Worm (Caenorhabditis elegans) whole organism, L1 larva: ENCODE data around the gene Y39B6A.25.

Experiments
- C04F5.9 ChIP-seq: sonication (generic microtip); optimal IDR thresholded peaks from 2 replicates; lab custom pipeline; 2016; ENCODE audit warnings: missing genetic modification characterization, missing compliant biosample characterization
- C34B4.2 ChIP-seq: sonication (generic microtip); optimal IDR thresholded peaks from 2 replicates; lab custom pipeline; 2017; ENCODE audit warnings: mild to moderate bottlenecking, missing genetic modification characterization, missing compliant biosample characterization
- Y116A8C.19 ChIP-seq: sonication (generic microtip); optimal IDR thresholded peaks from 2 replicates; lab custom pipeline; 2016; ENCODE audit warnings: missing compliant biosample characterization, missing genetic modification characterization, borderline replicate concordance
- alr-1 ChIP-seq: fragments of 200-800 bp; sonication (Bioruptor generic); optimal IDR thresholded peaks from 2 replicates; lab custom pipeline; 2018; ENCODE audit warnings: borderline replicate concordance, mild to moderate bottlenecking, missing genetic modification characterization, missing compliant biosample characterization
- blmp-1 ChIP-seq: fragments of 150-350 bp; optimal IDR thresholded peaks from 2 replicates; lab custom pipeline; 2014; ENCODE audit warnings: missing biosample characterization, missing genetic modification characterization
- ceh-63 ChIP-seq: fragments of 200-800 bp; sonication (Bioruptor generic); optimal IDR thresholded peaks from 2 replicates; lab custom pipeline; 2018; ENCODE audit warnings: mild to moderate bottlenecking, missing genetic modification characterization, missing compliant biosample characterization
- ceh-8 ChIP-seq: fragments of 200-800 bp; sonication (Bioruptor generic); optimal IDR thresholded peaks from 2 replicates; lab custom pipeline; 2018; ENCODE audit warnings: mild to moderate bottlenecking, missing genetic modification characterization, moderate library complexity, missing compliant biosample characterization
- ceh-82 ChIP-seq, 3 experiments: fragments of 150-350 bp in 1 of 3; sonication (generic microtip) in 2 of 3; optimal IDR thresholded peaks; 2 replicates each; lab custom pipeline; 2014 to 2017; ENCODE audit warnings: missing biosample characterization in 3 of 3, missing genetic modification characterization in 3 of 3
- ceh-90 ChIP-seq: sonication (generic microtip); optimal IDR thresholded peaks from 2 replicates; lab custom pipeline; 2016; ENCODE audit warnings: missing genetic modification characterization, missing compliant biosample characterization
- ces-1 ChIP-seq: fragments of 150-350 bp; optimal IDR thresholded peaks from 2 replicates; lab custom pipeline; 2014; ENCODE audit warnings: missing biosample characterization, missing genetic modification reagents, missing genetic modification characterization
- dpl-1 ChIP-seq, 3 experiments: fragments of 150-350 bp in 2 of 3; sonication (generic microtip) in 1 of 3; optimal IDR thresholded peaks; 2 replicates each; lab custom pipeline; 2014 to 2017; ENCODE audit warnings: missing biosample characterization in 3 of 3, missing genetic modification characterization in 3 of 3, missing genetic modification reagents in 3 of 3
- dsc-1 ChIP-seq: sonication (generic microtip); optimal IDR thresholded peaks from 2 replicates; lab custom pipeline; 2016; ENCODE audit warnings: mild to moderate bottlenecking, missing genetic modification characterization, missing compliant biosample characterization
- efl-1 ChIP-seq, 4 experiments: fragments of 150-350 bp; optimal IDR thresholded peaks in 3 of 4; peaks in 1 of 4; 1 replicate in 1 of 4; 2 replicates in 3 of 4; lab custom pipeline; 2014; ENCODE audit warnings: missing biosample characterization in 2 of 4, missing genetic modification characterization in 2 of 4, missing genetic modification reagents in 2 of 4
- egl-13 ChIP-seq: sonication (generic microtip); optimal IDR thresholded peaks from 2 replicates; lab custom pipeline; 2016; ENCODE audit warnings: missing genotype, missing genetic modification reagents, missing genetic modification characterization, missing compliant biosample characterization
- egl-27 ChIP-seq, 2 experiments: fragments of 150-350 bp in 1 of 2; sonication (generic microtip); optimal IDR thresholded peaks; 3 replicates each; lab custom pipeline; 2017 to 2018; ENCODE audit warnings: missing biosample characterization in 2 of 2, missing genetic modification characterization in 2 of 2, missing genetic modification reagents in 2 of 2
- elt-2 ChIP-seq: sonication (generic microtip); optimal IDR thresholded peaks from 2 replicates; lab custom pipeline; 2016; ENCODE audit warnings: missing genetic modification characterization, mild to moderate bottlenecking, inconsistent platforms, missing compliant biosample characterization, missing genetic modification reagents
- fkh-10 ChIP-seq: sonication (generic microtip); optimal IDR thresholded peaks from 2 replicates; lab custom pipeline; 2017; ENCODE audit warnings: missing biosample characterization, missing genetic modification reagents, missing genetic modification characterization
- fos-1 ChIP-seq: fragments of 150-350 bp; optimal IDR thresholded peaks from 2 replicates; lab custom pipeline; 2014; ENCODE audit warnings: missing biosample characterization, missing genetic modification characterization
- grh-1 ChIP-seq: fragments of 200-800 bp; sonication (Bioruptor generic); IDR thresholded peaks from 2 replicates; pipeline ENCODE4 v1.3.6; 2022; ENCODE audit warnings: missing genetic modification reagents, missing genetic modification characterization, missing compliant biosample characterization
- lin-13 ChIP-seq: fragments of 150-350 bp; optimal IDR thresholded peaks from 2 replicates; lab custom pipeline; 2014; ENCODE audit warnings: missing biosample characterization, missing genetic modification reagents, missing genetic modification characterization
- lin-14 ChIP-seq: fragments of 200-800 bp; sonication (Bioruptor generic); optimal IDR thresholded peaks from 2 replicates; lab custom pipeline; 2018; ENCODE audit warnings: mild to moderate bottlenecking, missing genetic modification characterization, moderate library complexity, missing compliant biosample characterization
- lin-15B ChIP-seq: fragments of 150-350 bp; sonication (generic microtip); optimal IDR thresholded peaks from 3 replicates; lab custom pipeline; 2014; ENCODE audit warnings: missing biosample characterization, missing genetic modification characterization
- lin-35 ChIP-seq, 2 experiments: fragments of 150-350 bp; optimal IDR thresholded peaks; 2 replicates each; lab custom pipeline; 2014; ENCODE audit warnings: missing biosample characterization in 2 of 2, missing genetic modification characterization in 2 of 2, missing genetic modification reagents in 2 of 2
- lir-3 ChIP-seq: sonication (generic microtip); optimal IDR thresholded peaks from 2 replicates; lab custom pipeline; 2016; ENCODE audit warnings: mild to moderate bottlenecking, missing genetic modification characterization, moderate library complexity, missing compliant biosample characterization; ENCODE audit not compliant: poor library complexity
- mdl-1 ChIP-seq, 2 experiments: fragments of 150-350 bp; optimal IDR thresholded peaks; 2 replicates each; lab custom pipeline; 2014 to 2017; ENCODE audit warnings: missing biosample characterization in 2 of 2, missing genetic modification characterization in 2 of 2, inconsistent platforms in 1 of 2
- mef-2 ChIP-seq: fragments of 150-350 bp; optimal IDR thresholded peaks from 2 replicates; lab custom pipeline; 2014; ENCODE audit warnings: missing biosample characterization, missing genetic modification characterization
- nhr-11 ChIP-seq: fragments of 150-350 bp; optimal IDR thresholded peaks from 2 replicates; lab custom pipeline; 2014; ENCODE audit warnings: missing biosample characterization, missing genetic modification characterization
- nhr-12 ChIP-seq: sonication (generic microtip); optimal IDR thresholded peaks from 2 replicates; lab custom pipeline; 2017; ENCODE audit warnings: missing biosample characterization, missing genetic modification characterization
- nhr-19 ChIP-seq: fragments of 200-800 bp; sonication (Bioruptor generic); conservative IDR thresholded peaks from 2 replicates; pipeline ENCODE4 v1.3.6; 2022; ENCODE audit warnings: missing genetic modification characterization, missing compliant biosample characterization
- nhr-20 ChIP-seq: sonication (generic microtip); optimal IDR thresholded peaks from 2 replicates; lab custom pipeline; 2016; ENCODE audit warnings: mild to moderate bottlenecking, missing genetic modification characterization, missing compliant biosample characterization
- nhr-28 ChIP-seq: fragments of 150-350 bp; optimal IDR thresholded peaks from 2 replicates; lab custom pipeline; 2014; ENCODE audit warnings: missing biosample characterization, missing genetic modification characterization
- nhr-71 ChIP-seq: sonication (generic microtip); optimal IDR thresholded peaks from 2 replicates; lab custom pipeline; 2016; ENCODE audit warnings: mild to moderate bottlenecking, missing genetic modification characterization, moderate library complexity, missing compliant biosample characterization
- nhr-84 ChIP-seq: sonication (generic microtip); optimal IDR thresholded peaks from 2 replicates; lab custom pipeline; 2017; ENCODE audit warnings: missing biosample characterization, missing genetic modification characterization
- nhr-85 ChIP-seq: sonication (generic microtip); peaks from one replicate; lab custom pipeline; 2016; ENCODE audit warnings: missing genetic modification characterization, inconsistent platforms, missing compliant biosample characterization
- nhr-90 ChIP-seq: sonication (generic microtip); optimal IDR thresholded peaks from 2 replicates; lab custom pipeline; 2016; ENCODE audit warnings: mild to moderate bottlenecking, missing genetic modification characterization, missing compliant biosample characterization; ENCODE audit not compliant: poor library complexity
- pax-3 ChIP-seq: fragments of 200-800 bp; sonication (Bioruptor generic); optimal IDR thresholded peaks from 2 replicates; lab custom pipeline; 2018; ENCODE audit warnings: mild to moderate bottlenecking, missing genetic modification characterization, moderate library complexity, missing compliant biosample characterization
- pqm-1 ChIP-seq: sonication (generic microtip); optimal IDR thresholded peaks from 3 replicates; lab custom pipeline; 2017; ENCODE audit warnings: missing biosample characterization, missing genetic modification characterization
- rnt-1 ChIP-seq: sonication (generic microtip); optimal IDR thresholded peaks from 2 replicates; lab custom pipeline; 2016; ENCODE audit warnings: mild to moderate bottlenecking, missing genetic modification characterization, moderate library complexity, missing compliant biosample characterization
- skn-1 ChIP-seq: fragments of 150-350 bp; optimal IDR thresholded peaks from 2 replicates; lab custom pipeline; 2014; ENCODE audit warnings: missing biosample characterization, missing genetic modification characterization
- sox-4 ChIP-seq: sonication (generic microtip); optimal IDR thresholded peaks from 2 replicates; lab custom pipeline; 2016; ENCODE audit warnings: missing genetic modification characterization, missing compliant biosample characterization
- sptf-1 ChIP-seq: fragments of 150-350 bp; optimal IDR thresholded peaks from 2 replicates; lab custom pipeline; 2014; ENCODE audit warnings: missing biosample characterization, missing genetic modification characterization
- swsn-7 ChIP-seq: sonication (generic microtip); optimal IDR thresholded peaks from 2 replicates; lab custom pipeline; 2016; ENCODE audit warnings: missing genetic modification characterization, missing compliant biosample characterization
- unc-98 ChIP-seq: fragments of 200-800 bp; sonication (Bioruptor generic); IDR thresholded peaks from 2 replicates; pipeline ENCODE4 v1.3.6; 2022; ENCODE audit warnings: missing genetic modification characterization, missing compliant biosample characterization
- xbp-1 ChIP-seq: sonication (generic microtip); optimal IDR thresholded peaks from 2 replicates; lab custom pipeline; 2016; ENCODE audit warnings: missing genetic modification characterization, missing compliant biosample characterization
- zag-1 ChIP-seq: fragments of 150-350 bp; optimal IDR thresholded peaks from 2 replicates; lab custom pipeline; 2014; ENCODE audit warnings: missing biosample characterization, missing genetic modification characterization
- zip-4 ChIP-seq: fragments of 200-800 bp; sonication (Bioruptor generic); optimal IDR thresholded peaks from 2 replicates; lab custom pipeline; 2018; ENCODE audit warnings: mild to moderate bottlenecking, missing genetic modification characterization, moderate library complexity, missing compliant biosample characterization
- ztf-11 ChIP-seq, 2 experiments: sonication (generic microtip); optimal IDR thresholded peaks; 2 replicates each; lab custom pipeline; 2016 to 2017; ENCODE audit warnings: missing genetic modification characterization in 2 of 2, missing biosample characterization in 1 of 2, missing compliant biosample characterization in 1 of 2

Y39B6A.25 gene

ce11 chrV:19050888-19051287 is 24.6 kb downstream of the Y39B6A.25 start:
- TF ChIP-seq efl-1 (optimal IDR thresholded peaks at IDR 0.05; lab: Kevin White, UChicago) (no peak), efl-1 (GFP tag; optimal IDR thresholded peaks at IDR 0.05 in 1 of 2; lab: Kevin White, UChicago) (peak in 1 of 2 experiments; percentile 16), dpl-1 (GFP tag; optimal IDR thresholded peaks at IDR 0.05; lab: Kevin White, UChicago) (no peak), ztf-11 (tag; optimal IDR thresholded peaks at IDR 0.05; lab: Kevin White, UChicago) (no peak), fos-1 (tag; lab: Kevin White, UChicago) (no peak), egl-27 (tag; optimal IDR thresholded peaks at IDR 0.05; lab: Kevin White, UChicago) (no peak)

- peak; percentile 56 for TF ChIP-seq pqm-1 (tag; lab: Kevin White, UChicago)
- no peak for TF ChIP-seq efl-1 (optimal IDR thresholded peaks at IDR 0.05; lab: Kevin White, UChicago)
- TF ChIP-seq efl-1 (GFP tag; optimal IDR thresholded peaks at IDR 0.05 in 1 of 2; lab: Kevin White, UChicago), result peak in 1 of 2 experiments; percentile 15
- no peak for TF ChIP-seq sox-4 (tag; lab: Kevin White, UChicago)
- peak in 1 of 2 experiments; percentile 35 for TF ChIP-seq lin-35 (GFP tag; optimal IDR thresholded peaks at IDR 0.05; lab: Kevin White, UChicago)
- peak; percentile 20 for TF ChIP-seq nhr-90 (tag; lab: Kevin White, UChicago)
- peak; percentile 81 for TF ChIP-seq elt-2 (tag; lab: Kevin White, UChicago)
These were observed 25.2 kb downstream of the Y39B6A.25 start for ce11 chrV:19051425-19051824.

ce11 chrV:19053281-19053680 is 27.0 kb downstream of the Y39B6A.25 start:
- TF ChIP-seq ceh-82 (tag; optimal IDR thresholded peaks at IDR 0.05; lab: Kevin White, UChicago), result no peak
- TF ChIP-seq sptf-1 (tag; lab: Kevin White, UChicago), result no peak
- no peak for TF ChIP-seq C04F5.9 (tag; lab: Kevin White, UChicago)
- no peak for TF ChIP-seq xbp-1
- no peak for TF ChIP-seq lin-15B (tag; lab: Kevin White, UChicago)
- TF ChIP-seq dsc-1 (tag; lab: Kevin White, UChicago), result no peak
- TF ChIP-seq lin-13 (GFP tag; lab: Kevin White, UChicago), result no peak
- TF ChIP-seq egl-13, result no peak
- TF ChIP-seq skn-1 (tag; lab: Kevin White, UChicago), result no peak
- TF ChIP-seq nhr-90 (tag; lab: Kevin White, UChicago), result peak; percentile 14
- no peak for TF ChIP-seq nhr-11 (tag; lab: Kevin White, UChicago)
- TF ChIP-seq ceh-8 (GFP tag; lab: Kevin White, UChicago), result no peak
- no peak for TF ChIP-seq mef-2 (tag; lab: Kevin White, UChicago)
- peak; percentile 10 for TF ChIP-seq nhr-71 (tag; lab: Kevin White, UChicago)
- no peak for TF ChIP-seq lir-3
- peak; percentile 96 for TF ChIP-seq elt-2 (tag; lab: Kevin White, UChicago)
- TF ChIP-seq rnt-1 (tag; lab: Kevin White, UChicago), result no peak
- no peak for TF ChIP-seq unc-98 (GFP tag; lab: Robert Waterston, UW)
- TF ChIP-seq zag-1, result no peak
- no peak for TF ChIP-seq grh-1 (GFP tag; lab: Robert Waterston, UW)
- no peak for TF ChIP-seq zip-4 (GFP tag; lab: Kevin White, UChicago)
- TF ChIP-seq C34B4.2 (tag; lab: Kevin White, UChicago), result no peak
- no peak for TF ChIP-seq mdl-1 (tag; optimal IDR thresholded peaks at IDR 0.05; lab: Kevin White, UChicago)
- no peak for TF ChIP-seq nhr-12
- no peak for TF ChIP-seq ceh-63 (GFP tag; lab: Kevin White, UChicago)
- TF ChIP-seq nhr-19, result no peak
- TF ChIP-seq nhr-85, result no peak
- TF ChIP-seq nhr-20 (tag; lab: Kevin White, UChicago), result peak; percentile 5
- no peak for TF ChIP-seq nhr-84 (tag; lab: Kevin White, UChicago)
- TF ChIP-seq blmp-1 (tag; lab: Kevin White, UChicago), result no peak
- no peak for TF ChIP-seq ztf-11 (tag; optimal IDR thresholded peaks at IDR 0.05; lab: Kevin White, UChicago)
- TF ChIP-seq nhr-28 (tag; lab: Kevin White, UChicago), result no peak
- TF ChIP-seq fkh-10 (GFP tag; lab: Kevin White, UChicago), result no peak
- TF ChIP-seq dpl-1 (GFP tag; optimal IDR thresholded peaks at IDR 0.05; lab: Kevin White, UChicago), result no peak
- TF ChIP-seq lin-14 (GFP tag; lab: Kevin White, UChicago), result no peak
- no peak for TF ChIP-seq pqm-1 (tag; lab: Kevin White, UChicago)
- TF ChIP-seq ceh-90 (tag; lab: Kevin White, UChicago), result no peak
- TF ChIP-seq alr-1 (tag; lab: Kevin White, UChicago), result no peak
- TF ChIP-seq Y116A8C.19 (tag; lab: Kevin White, UChicago), result no peak
- TF ChIP-seq ces-1, result no peak
- peak; percentile 33 for TF ChIP-seq pax-3 (tag; lab: Kevin White, UChicago)
- TF ChIP-seq swsn-7 (tag; lab: Kevin White, UChicago), result no peak
